Fruit fly (Drosophila melanogaster) whole organism, adult: Measurements from ENCODE around the gene CG17207.

Experiments
- CG11617 ChIP-seq: fragments of 200-800 bp; sonication (Bioruptor generic); optimal IDR thresholded peaks from 2 replicates; lab custom pipeline; 2017; ENCODE audit warnings: mild to moderate bottlenecking, missing biosample characterization, missing genetic modification reagents, missing genetic modification characterization
- CG12768 ChIP-seq: fragments of 200-800 bp; sonication (Bioruptor generic); optimal IDR thresholded peaks from 2 replicates; lab custom pipeline; 2017; ENCODE audit warnings: missing biosample characterization, missing genetic modification characterization, mild to moderate bottlenecking, moderate library complexity, missing genetic modification reagents
- CG1620 ChIP-seq: fragments of 200-800 bp; sonication (Bioruptor generic); optimal IDR thresholded peaks from 2 replicates; lab custom pipeline; 2016; ENCODE audit warnings: missing biosample characterization, missing genetic modification characterization
- CG33017 ChIP-seq: fragments of 200-800 bp; sonication (Bioruptor generic); optimal IDR thresholded peaks from 2 replicates; lab custom pipeline; 2018; ENCODE audit warnings: missing biosample characterization, mild to moderate bottlenecking, missing genetic modification characterization, moderate library complexity
- Mnt ChIP-seq: fragments of 200-800 bp; sonication (Bioruptor generic); optimal IDR thresholded peaks from 2 replicates; lab custom pipeline; 2016; ENCODE audit warnings: missing biosample characterization, mild to moderate bottlenecking, missing genetic modification characterization
- bab1 ChIP-seq: fragments of 200-800 bp; sonication (Bioruptor generic); optimal IDR thresholded peaks from 3 replicates; lab custom pipeline; 2019; ENCODE audit warnings: missing biosample characterization, mild to moderate bottlenecking, missing genetic modification characterization, moderate library complexity
- pad ChIP-seq: fragments of 200-800 bp; sonication (Bioruptor generic); optimal IDR thresholded peaks from 3 replicates; lab custom pipeline; 2017; ENCODE audit warnings: missing biosample characterization, missing genetic modification characterization, mild to moderate bottlenecking, moderate library complexity, missing genetic modification reagents

- TF ChIP-seq CG12768 (GFP tag; lab: Kevin White, UChicago) (no peak), CG11617 (no peak), CG33017 (tag; lab: Kevin White, UChicago) (no peak), bab1 (no peak), pad (GFP tag; lab: Kevin White, UChicago) (no peak), Mnt (GFP tag; lab: Kevin White, UChicago) (no peak), CG1620 (no peak)
Measured at dm6 chr3R:12426310-12426653, 12.7 kb downstream of the CG17207 start, which contains the start of gene NANS.
